Fruit fly (Drosophila melanogaster) whole organism, embryonic: Measurements from ENCODE around the gene CG15625.

ENCODE experiments used
- CG10147 ChIP-seq: fragments of 200-800 bp; sonication (Bioruptor generic); optimal IDR thresholded peaks from 2 replicates; lab custom pipeline; 2019; ENCODE audit warnings: missing biosample characterization, mild to moderate bottlenecking, missing genetic modification characterization, moderate library complexity
- CG1024 ChIP-seq: fragments of 200-800 bp; sonication (Bioruptor generic); IDR thresholded peaks from 2 replicates; pipeline ENCODE4 v1.3.6; 2022; ENCODE audit warnings: missing biosample characterization, missing genetic modification characterization
- CG10274 ChIP-seq: fragments of 200-800 bp; sonication (Bioruptor generic); optimal IDR thresholded peaks from 3 replicates; lab custom pipeline; 2017; ENCODE audit warnings: missing biosample characterization, mild to moderate bottlenecking, missing genetic modification characterization
- CG10366 ChIP-seq: fragments of 200-800 bp; sonication (Bioruptor generic); IDR thresholded peaks from 2 replicates; pipeline ENCODE4 v1.3.6; 2022; ENCODE audit warnings: missing biosample characterization, missing genetic modification characterization
- CG10979 ChIP-seq: fragments of 200-800 bp; sonication (Bioruptor generic); optimal IDR thresholded peaks from 2 replicates; lab custom pipeline; 2018; ENCODE audit warnings: missing biosample characterization, mild to moderate bottlenecking, missing genetic modification characterization, moderate library complexity
- CG1233 ChIP-seq: fragments of 200-800 bp; sonication (Bioruptor generic); optimal IDR thresholded peaks from 4 replicates; lab custom pipeline; 2018; ENCODE audit warnings: missing biosample characterization, mild to moderate bottlenecking, missing genetic modification characterization
- CG18619 ChIP-seq: fragments of 200-800 bp; sonication (Bioruptor generic); optimal IDR thresholded peaks from 3 replicates; lab custom pipeline; 2017; ENCODE audit warnings: missing biosample characterization, mild to moderate bottlenecking, missing genetic modification characterization
- CG2202 ChIP-seq: fragments of 200-800 bp; sonication (Bioruptor generic); optimal IDR thresholded peaks from 2 replicates; lab custom pipeline; 2018; ENCODE audit warnings: missing biosample characterization, mild to moderate bottlenecking, missing genetic modification characterization
- CG30403 ChIP-seq: fragments of 200-800 bp; sonication (Bioruptor generic); optimal IDR thresholded peaks from 3 replicates; lab custom pipeline; 2016; ENCODE audit warnings: missing biosample characterization, missing genetic modification characterization
- CG30431 ChIP-seq: fragments of 200-800 bp; sonication (Bioruptor generic); optimal IDR thresholded peaks from 2 replicates; lab custom pipeline; 2017; ENCODE audit warnings: missing biosample characterization, missing genetic modification characterization
- CG3065 ChIP-seq: fragments of 200-800 bp; sonication (Bioruptor generic); optimal IDR thresholded peaks from 2 replicates; lab custom pipeline; 2016; ENCODE audit warnings: missing biosample characterization, missing genetic modification characterization
- CG3281 ChIP-seq: fragments of 200-800 bp; sonication (Bioruptor generic); optimal IDR thresholded peaks from 3 replicates; lab custom pipeline; 2017; ENCODE audit warnings: missing biosample characterization, mild to moderate bottlenecking, missing genetic modification characterization
- CG34422 ChIP-seq: fragments of 200-800 bp; sonication (Bioruptor generic); IDR thresholded peaks from 3 replicates; pipeline ENCODE4 v1.3.6; 2022; ENCODE audit warnings: missing biosample characterization, missing genetic modification characterization
- CG3995 ChIP-seq: fragments of 200-800 bp; sonication (Bioruptor generic); optimal IDR thresholded peaks from 3 replicates; lab custom pipeline; 2016; ENCODE audit warnings: missing biosample characterization, missing genetic modification characterization
- CG4360 ChIP-seq: fragments of 200-800 bp; sonication (Bioruptor generic); IDR thresholded peaks from 2 replicates; pipeline ENCODE4 v1.3.6; 2022; ENCODE audit warnings: missing biosample characterization, missing genetic modification characterization
- CG43689 ChIP-seq: fragments of 200-800 bp; sonication (Bioruptor generic); IDR thresholded peaks from 2 replicates; pipeline ENCODE4 v1.3.6; 2022; ENCODE audit warnings: missing biosample characterization, missing genetic modification characterization
- CG5180 ChIP-seq: fragments of 200-800 bp; sonication (Bioruptor generic); optimal IDR thresholded peaks from 3 replicates; lab custom pipeline; 2017; ENCODE audit warnings: missing biosample characterization, missing genetic modification characterization, mild to moderate bottlenecking, moderate library complexity, missing genetic modification reagents
- CG5245 ChIP-seq: fragments of 200-800 bp; sonication (Bioruptor generic); optimal IDR thresholded peaks from 3 replicates; lab custom pipeline; 2016; ENCODE audit warnings: missing biosample characterization, missing genetic modification characterization
- CG8765 ChIP-seq: fragments of 200-800 bp; sonication (Bioruptor generic); IDR thresholded peaks from 2 replicates; pipeline ENCODE4 v1.3.6; 2022; ENCODE audit warnings: missing biosample characterization, missing genetic modification characterization
- Dref ChIP-seq: fragments of 200-800 bp; sonication (Bioruptor generic); IDR thresholded peaks from 2 replicates; pipeline ENCODE4 v1.3.6; 2022; ENCODE audit warnings: missing biosample characterization, missing genetic modification characterization
- Eip74EF ChIP-seq, 2 experiments: fragments of 200-800 bp in 1 of 2; fragments of >200 bp in 1 of 2; sonication (Bioruptor generic) in 1 of 2; optimal IDR thresholded peaks; 2 replicates each; lab custom pipeline; 2017 to 2019; ENCODE audit warnings: missing biosample characterization in 2 of 2, missing genetic modification characterization in 2 of 2, mild to moderate bottlenecking in 1 of 2, moderate library complexity in 1 of 2
- Fer2 ChIP-seq: fragments of 200-800 bp; sonication (Bioruptor generic); optimal IDR thresholded peaks from 2 replicates; lab custom pipeline; 2018; ENCODE audit warnings: missing biosample characterization, mild to moderate bottlenecking, missing genetic modification characterization, moderate library complexity
- H2.0 ChIP-seq: fragments of 200-800 bp; sonication (Bioruptor generic); IDR thresholded peaks from 2 replicates; pipeline ENCODE4 v1.3.6; 2022; ENCODE audit warnings: missing biosample characterization, missing genetic modification characterization
- HLH3B ChIP-seq: fragments of 200-800 bp; sonication (Bioruptor generic); IDR thresholded peaks from 2 replicates; pipeline ENCODE4 v1.3.6; 2022; ENCODE audit warnings: missing biosample characterization, missing genetic modification characterization
- Hr78 ChIP-seq, 2 experiments: fragments of 200-800 bp in 1 of 2; fragments of >200 bp in 1 of 2; sonication (Bioruptor generic) in 1 of 2; optimal IDR thresholded peaks; 2 replicates each; lab custom pipeline; 2017 to 2019; ENCODE audit warnings: missing biosample characterization in 2 of 2, missing genetic modification characterization in 2 of 2, mild to moderate bottlenecking in 1 of 2, moderate library complexity in 1 of 2
- Hsf ChIP-seq: fragments of 200-800 bp; sonication (Bioruptor generic); optimal IDR thresholded peaks from 3 replicates; lab custom pipeline; 2016; ENCODE audit warnings: missing biosample characterization, missing genetic modification characterization
- Max ChIP-seq: fragments of 200-800 bp; sonication (Bioruptor generic); optimal IDR thresholded peaks from 2 replicates; lab custom pipeline; 2016; ENCODE audit warnings: missing biosample characterization, mild to moderate bottlenecking, missing genetic modification characterization
- Mes4 ChIP-seq: fragments of 200-800 bp; sonication (Bioruptor generic); optimal IDR thresholded peaks from 2 replicates; lab custom pipeline; 2016; ENCODE audit warnings: missing biosample characterization, missing genetic modification characterization
- Optix ChIP-seq: fragments of 200-800 bp; sonication (Bioruptor generic); IDR thresholded peaks from 3 replicates; pipeline ENCODE4 v1.3.6; 2022; ENCODE audit warnings: missing biosample characterization, missing genetic modification characterization
- Six4 ChIP-seq: fragments of 200-800 bp; sonication (Bioruptor generic); optimal IDR thresholded peaks from 2 replicates; lab custom pipeline; 2016; ENCODE audit warnings: missing biosample characterization, missing genetic modification characterization
- Trl ChIP-seq, 3 experiments: fragments of >200 bp in 2 of 3; fragments of 200-800 bp in 1 of 3; sonication (Bioruptor generic) in 1 of 3; optimal IDR thresholded peaks; 2 replicates in 1 of 3; 3 replicates in 2 of 3; lab custom pipeline; 2016 to 2017; ENCODE audit warnings: missing biosample characterization in 1 of 3, missing genetic modification characterization in 1 of 3
- al ChIP-seq: fragments of 200-800 bp; sonication (Bioruptor generic); IDR thresholded peaks from 2 replicates; pipeline ENCODE4 v1.3.6; 2022; ENCODE audit warnings: missing biosample characterization, missing genetic modification characterization
- az2 ChIP-seq: fragments of 200-800 bp; sonication (Bioruptor generic); optimal IDR thresholded peaks from 3 replicates; lab custom pipeline; 2016; ENCODE audit warnings: missing biosample characterization, missing genetic modification characterization
- bab2 ChIP-seq: fragments of 200-800 bp; sonication (Bioruptor generic); optimal IDR thresholded peaks from 2 replicates; lab custom pipeline; 2016; ENCODE audit warnings: missing biosample characterization, missing genetic modification characterization
- caup ChIP-seq: fragments of 200-800 bp; sonication (Bioruptor generic); optimal IDR thresholded peaks from 3 replicates; lab custom pipeline; 2017; ENCODE audit warnings: missing biosample characterization, mild to moderate bottlenecking, missing genetic modification characterization, moderate library complexity; ENCODE audit not compliant: severe bottlenecking
- dmrt11E ChIP-seq: fragments of 200-800 bp; sonication (Bioruptor generic); optimal IDR thresholded peaks from 3 replicates; lab custom pipeline; 2018; ENCODE audit warnings: missing biosample characterization, mild to moderate bottlenecking, missing genetic modification characterization, moderate library complexity
- en ChIP-seq: fragments of 200-800 bp; sonication (Bioruptor generic); optimal IDR thresholded peaks from 2 replicates; lab custom pipeline; 2016; ENCODE audit warnings: missing biosample characterization, missing genetic modification characterization
- fu2 ChIP-seq: fragments of 200-800 bp; sonication (Bioruptor generic); optimal IDR thresholded peaks from 2 replicates; lab custom pipeline; 2016; ENCODE audit warnings: missing biosample characterization, missing genetic modification characterization
- gem ChIP-seq: fragments of 200-800 bp; sonication (Bioruptor generic); optimal IDR thresholded peaks from 2 replicates; lab custom pipeline; 2019; ENCODE audit warnings: missing biosample characterization, mild to moderate bottlenecking, missing genetic modification characterization, moderate library complexity
- gfzf ChIP-seq: fragments of 200-800 bp; sonication (Bioruptor generic); optimal IDR thresholded peaks from 2 replicates; lab custom pipeline; 2016; ENCODE audit warnings: missing biosample characterization, mild to moderate bottlenecking, missing genetic modification characterization, moderate library complexity
- gro ChIP-seq: fragments of 200-800 bp; sonication (Bioruptor generic); optimal IDR thresholded peaks from 2 replicates; lab custom pipeline; 2016; ENCODE audit warnings: missing biosample characterization, missing genetic modification characterization
- lilli ChIP-seq: fragments of 200-800 bp; sonication (Bioruptor generic); optimal IDR thresholded peaks from 3 replicates; lab custom pipeline; 2016; ENCODE audit warnings: missing biosample characterization, missing genetic modification characterization
- mam ChIP-seq: fragments of 200-800 bp; sonication (Bioruptor generic); optimal IDR thresholded peaks from 3 replicates; lab custom pipeline; 2016; ENCODE audit warnings: missing biosample characterization, missing genetic modification characterization
- otp ChIP-seq: fragments of 200-800 bp; sonication (Bioruptor generic); IDR thresholded peaks from 3 replicates; pipeline ENCODE4, ENCODE4 v1.3.6; 2022; ENCODE audit warnings: missing biosample characterization, missing genetic modification characterization
- peb ChIP-seq: fragments of 200-800 bp; sonication (Bioruptor generic); IDR thresholded peaks from 2 replicates; pipeline ENCODE4 v1.3.6; 2022; ENCODE audit warnings: missing biosample characterization, missing genetic modification characterization
- pzg ChIP-seq: fragments of 200-800 bp; sonication (Bioruptor generic); optimal IDR thresholded peaks from 3 replicates; lab custom pipeline; 2018; ENCODE audit warnings: missing biosample characterization, mild to moderate bottlenecking, missing genetic modification characterization, moderate library complexity
- stc ChIP-seq: fragments of 200-800 bp; sonication (Bioruptor generic); IDR thresholded peaks from 2 replicates; pipeline ENCODE4 v1.3.6; 2022; ENCODE audit warnings: missing biosample characterization, missing genetic modification characterization
- tgo ChIP-seq: fragments of 200-800 bp; sonication (Bioruptor generic); IDR thresholded peaks from 3 replicates; pipeline ENCODE4 v1.3.6; 2022; ENCODE audit warnings: missing biosample characterization, missing genetic modification characterization
- tup ChIP-seq: fragments of 200-800 bp; sonication (Bioruptor generic); optimal IDR thresholded peaks from 2 replicates; lab custom pipeline; 2016; ENCODE audit warnings: missing biosample characterization, mild to moderate bottlenecking, missing genetic modification characterization, moderate library complexity
- vnd ChIP-seq: fragments of 200-800 bp; sonication (Bioruptor generic); IDR thresholded peaks from 3 replicates; pipeline ENCODE4 v1.3.6; 2022; ENCODE audit warnings: missing biosample characterization, missing genetic modification characterization; ENCODE audit not compliant: partially characterized antibody
- vvl ChIP-seq: fragments of 200-800 bp; sonication (Bioruptor generic); IDR thresholded peaks from 2 replicates; pipeline ENCODE4 v1.3.6; 2022; ENCODE audit warnings: missing biosample characterization, missing genetic modification characterization

Gene CG15625

DNA sequence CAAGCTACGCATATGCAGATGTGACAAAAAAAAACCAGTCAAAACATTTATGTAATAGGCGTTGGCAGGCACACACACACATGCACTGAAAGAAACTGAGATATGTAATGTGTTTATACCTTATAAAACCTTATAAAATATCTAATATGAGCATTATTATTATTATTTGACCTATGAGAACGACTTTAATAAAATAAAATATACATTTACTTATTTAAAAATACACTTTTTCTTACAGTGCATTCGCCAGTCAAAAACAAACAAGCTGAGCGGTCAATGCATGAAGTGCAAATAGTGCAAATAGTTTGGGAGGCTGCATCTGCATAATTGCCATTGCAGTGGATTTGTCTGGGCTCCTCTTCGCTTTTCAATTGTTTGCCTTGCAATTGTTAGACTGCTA lies 18.2 kb downstream of the CG15625 start (continued):
- peak; percentile 14 for TF ChIP-seq CG2202 (tag; lab: Kevin White, UChicago)
- TF ChIP-seq CG1233, result peak; percentile 58
- TF ChIP-seq gem (tag; lab: Kevin White, UChicago), result peak; percentile 90
- no peak for TF ChIP-seq mam (GFP tag; lab: Kevin White, UChicago)
- TF ChIP-seq bab2, result peak; percentile 14
- TF ChIP-seq CG10979 (tag; lab: Kevin White, UChicago), result peak; percentile 63
- peak; percentile 87 for TF ChIP-seq vvl
- TF ChIP-seq CG34422 (GFP tag; lab: Robert Waterston, UW), result no peak
- peak; percentile 36 for TF ChIP-seq CG3281 (GFP tag; lab: Kevin White, UChicago)
- peak; percentile 69 for TF ChIP-seq CG30403
- TF ChIP-seq en, result no peak
- TF ChIP-seq HLH3B (GFP tag; lab: Robert Waterston, UW), result peak; percentile 88
- TF ChIP-seq vnd (GFP tag; lab: Robert Waterston, UW), result no peak
- peak; percentile 55 for TF ChIP-seq CG5245 (GFP tag; lab: Kevin White, UChicago)
- TF ChIP-seq CG18619 (GFP tag; lab: Kevin White, UChicago), result peak; percentile 55
- no peak for TF ChIP-seq CG4360 (GFP tag; lab: Robert Waterston, UW)
- TF ChIP-seq CG8765 (GFP tag; lab: Robert Waterston, UW), result no peak
- TF ChIP-seq Hsf, result peak; percentile 47
- TF ChIP-seq stc (GFP tag; lab: Robert Waterston, UW), result peak; percentile 86
- no peak for TF ChIP-seq al (GFP tag; lab: Robert Waterston, UW)
- TF ChIP-seq Fer2 (tag; lab: Kevin White, UChicago), result peak; percentile 23
- peak in 1 of 2 experiments; percentile 67 for TF ChIP-seq Hr78 (GFP tag; optimal IDR thresholded peaks at IDR 0.05; lab: Kevin White, UChicago)
- TF ChIP-seq Six4 (GFP tag; lab: Kevin White, UChicago), result peak; percentile 50
- no peak for TF ChIP-seq pzg
- no peak for TF ChIP-seq Trl (optimal IDR thresholded peaks at IDR 0.05; lab: Kevin White, UChicago)
- no peak for TF ChIP-seq Trl (GFP tag; optimal IDR thresholded peaks at IDR 0.05; lab: Kevin White, UChicago)
- TF ChIP-seq CG43689 (GFP tag; lab: Robert Waterston, UW), result peak; percentile 63; the same call in 1 of the 2 replicates
- TF ChIP-seq CG10147 (GFP tag; lab: Kevin White, UChicago), result peak; percentile 49
- no peak for TF ChIP-seq Mes4 (GFP tag; lab: Kevin White, UChicago)
- peak; percentile 30; the same call in 1 of the 3 replicates for TF ChIP-seq otp
- TF ChIP-seq Dref (GFP tag; lab: Robert Waterston, UW), result no peak
- peak; percentile 75 for TF ChIP-seq CG5180 (GFP tag; lab: Kevin White, UChicago)
- TF ChIP-seq peb (GFP tag; lab: Robert Waterston, UW), result no peak
- no peak for TF ChIP-seq CG3065 (GFP tag; lab: Kevin White, UChicago)
- peak; percentile 18 for TF ChIP-seq CG10274
- no peak for TF ChIP-seq CG3995 (GFP tag; lab: Kevin White, UChicago)
- TF ChIP-seq Optix (GFP tag; lab: Robert Waterston, UW), result peak; percentile 54; the same call in 2 of the 3 replicates
- TF ChIP-seq fu2 (GFP tag; lab: Kevin White, UChicago), result no peak
- TF ChIP-seq CG10366, result peak; percentile 73
- no peak for TF ChIP-seq CG30431 (GFP tag; lab: Kevin White, UChicago)
- TF ChIP-seq tgo (GFP tag; lab: Robert Waterston, UW), result peak; percentile 77; the same call in 2 of the 3 replicates
- peak; percentile 7 for TF ChIP-seq dmrt11E
- TF ChIP-seq CG1024, result peak; percentile 75
- peak; percentile 5 for TF ChIP-seq caup (GFP tag; lab: Kevin White, UChicago)
- peak; percentile 71 for TF ChIP-seq H2.0 (GFP tag; lab: Robert Waterston, UW)
- peak; percentile 17 for TF ChIP-seq lilli (GFP tag; lab: Kevin White, UChicago)
- TF ChIP-seq tup (GFP tag; lab: Kevin White, UChicago), result no peak
- peak in 1 of 2 experiments; percentile 84 for TF ChIP-seq Eip74EF (GFP tag; optimal IDR thresholded peaks at IDR 0.05; lab: Kevin White, UChicago)
- TF ChIP-seq gro, result no peak
- peak; percentile 54 for TF ChIP-seq Max (GFP tag; lab: Kevin White, UChicago)
- no peak for TF ChIP-seq gfzf (GFP tag; lab: Kevin White, UChicago)
- TF ChIP-seq az2, result peak; percentile 74
